Fruit fly (Drosophila melanogaster) whole organism, embryonic: ENCODE data around the gene Liprin-alpha.

Source experiments
- ATbp ChIP-seq: fragments of 200-800 bp; sonication (Bioruptor generic); optimal IDR thresholded peaks from 2 replicates; lab custom pipeline; 2017; ENCODE audit warnings: missing biosample characterization, mild to moderate bottlenecking, missing genetic modification characterization, missing genetic modification reagents
- Awh ChIP-seq: fragments of 200-800 bp; sonication (Bioruptor generic); IDR thresholded peaks from 2 replicates; pipeline ENCODE4, ENCODE4 v1.3.6; 2022; ENCODE audit warnings: missing biosample characterization, missing genetic modification characterization
- CG10959 ChIP-seq: fragments of 200-800 bp; sonication (Bioruptor generic); IDR thresholded peaks from 2 replicates; pipeline ENCODE4 v1.3.6; 2022; ENCODE audit warnings: missing biosample characterization, missing genetic modification characterization
- CG11723 ChIP-seq: fragments of 200-800 bp; sonication (Bioruptor generic); optimal IDR thresholded peaks from 2 replicates; lab custom pipeline; 2017; ENCODE audit warnings: missing biosample characterization, mild to moderate bottlenecking, missing genetic modification characterization
- CG12104 ChIP-seq: fragments of 200-800 bp; sonication (Bioruptor generic); optimal IDR thresholded peaks from 3 replicates; lab custom pipeline; 2016; ENCODE audit warnings: missing biosample characterization, missing genetic modification characterization
- CG13624 ChIP-seq: fragments of 200-800 bp; sonication (Bioruptor generic); optimal IDR thresholded peaks from 2 replicates; lab custom pipeline; 2016; ENCODE audit warnings: missing biosample characterization, missing genetic modification characterization
- CG15073 ChIP-seq: fragments of 200-800 bp; sonication (Bioruptor generic); optimal IDR thresholded peaks from 2 replicates; lab custom pipeline; 2016; ENCODE audit warnings: missing biosample characterization, missing genetic modification characterization
- CG15514 ChIP-seq: fragments of 200-800 bp; sonication (Bioruptor generic); optimal IDR thresholded peaks from 3 replicates; lab custom pipeline; 2017; ENCODE audit warnings: missing biosample characterization, missing genetic modification characterization, mild to moderate bottlenecking, moderate library complexity, missing genetic modification reagents
- CG17385 ChIP-seq: fragments of 200-800 bp; sonication (Bioruptor generic); optimal IDR thresholded peaks from 3 replicates; lab custom pipeline; 2018; ENCODE audit warnings: missing biosample characterization, mild to moderate bottlenecking, missing genetic modification characterization
- CG18011 ChIP-seq: fragments of 200-800 bp; sonication (Bioruptor generic); optimal IDR thresholded peaks from 2 replicates; lab custom pipeline; 2017; ENCODE audit warnings: missing biosample characterization, missing genetic modification characterization, mild to moderate bottlenecking, moderate library complexity, missing genotype
- CG2116 ChIP-seq: fragments of 200-800 bp; sonication (Bioruptor generic); optimal IDR thresholded peaks from 3 replicates; lab custom pipeline; 2018; ENCODE audit warnings: missing biosample characterization, mild to moderate bottlenecking, missing genetic modification characterization
- CG3065 ChIP-seq: fragments of 200-800 bp; sonication (Bioruptor generic); optimal IDR thresholded peaks from 2 replicates; lab custom pipeline; 2016; ENCODE audit warnings: missing biosample characterization, missing genetic modification characterization
- CG31365 ChIP-seq: fragments of 200-800 bp; sonication (Bioruptor generic); optimal IDR thresholded peaks from 2 replicates; lab custom pipeline; 2018; ENCODE audit warnings: missing biosample characterization, mild to moderate bottlenecking, missing genetic modification characterization
- CG32772 ChIP-seq: fragments of 200-800 bp; sonication (Bioruptor generic); IDR thresholded peaks from 2 replicates; pipeline ENCODE4 v1.3.6; 2022; ENCODE audit warnings: missing biosample characterization, missing genetic modification characterization
- CG3838 ChIP-seq: fragments of 200-800 bp; sonication (Bioruptor generic); optimal IDR thresholded peaks from 3 replicates; lab custom pipeline; 2016; ENCODE audit warnings: missing biosample characterization, missing genetic modification characterization
- CG6272 ChIP-seq: fragments of 200-800 bp; sonication (Bioruptor generic); IDR thresholded peaks from 2 replicates; pipeline ENCODE4 v1.3.6; 2022; ENCODE audit warnings: missing biosample characterization, missing genetic modification characterization
- CG6683 ChIP-seq: fragments of 200-800 bp; sonication (Bioruptor generic); optimal IDR thresholded peaks from 2 replicates; lab custom pipeline; 2017; ENCODE audit warnings: missing biosample characterization, mild to moderate bottlenecking, missing genetic modification characterization, missing genetic modification reagents
- CG6765 ChIP-seq: fragments of 200-800 bp; sonication (Bioruptor generic); optimal IDR thresholded peaks from 3 replicates; lab custom pipeline; 2017; ENCODE audit warnings: missing biosample characterization, mild to moderate bottlenecking, missing genetic modification characterization
- Dbx ChIP-seq: fragments of 200-800 bp; sonication (Bioruptor generic); IDR thresholded peaks from 3 replicates; pipeline ENCODE4 v1.3.6; 2022; ENCODE audit warnings: missing biosample characterization, missing genetic modification characterization
- Fer1 ChIP-seq: fragments of 200-800 bp; sonication (Bioruptor generic); optimal IDR thresholded peaks from 2 replicates; lab custom pipeline; 2017; ENCODE audit warnings: missing biosample characterization, mild to moderate bottlenecking, missing genetic modification characterization
- Hmr ChIP-seq: fragments of 200-800 bp; sonication (Bioruptor generic); optimal IDR thresholded peaks from 3 replicates; lab custom pipeline; 2017; ENCODE audit warnings: mild to moderate bottlenecking, missing biosample characterization, missing genetic modification reagents, missing genetic modification characterization
- MBD-R2 ChIP-seq: fragments of 200-800 bp; sonication (Bioruptor generic); IDR thresholded peaks from 2 replicates; pipeline ENCODE4 v1.3.6; 2022; ENCODE audit warnings: missing biosample characterization, missing genetic modification characterization
- Oli ChIP-seq: fragments of 200-800 bp; sonication (Bioruptor generic); optimal IDR thresholded peaks from 2 replicates; lab custom pipeline; 2018; ENCODE audit warnings: missing biosample characterization, mild to moderate bottlenecking, missing genetic modification characterization, moderate library complexity
- Pdp1 ChIP-seq, 2 experiments: fragments of 200-800 bp; sonication (Bioruptor generic); optimal IDR thresholded peaks; 3 replicates each; lab custom pipeline; 2016; ENCODE audit warnings: missing biosample characterization in 2 of 2, missing genetic modification characterization in 2 of 2, mild to moderate bottlenecking in 1 of 2, moderate library complexity in 1 of 2
- Rx ChIP-seq: fragments of 200-800 bp; sonication (Bioruptor generic); IDR thresholded peaks from 2 replicates; pipeline ENCODE4 v1.3.6; 2022; ENCODE audit warnings: missing biosample characterization, missing genetic modification characterization
- Trl ChIP-seq, 3 experiments: fragments of >200 bp in 2 of 3; fragments of 200-800 bp in 1 of 3; sonication (Bioruptor generic) in 1 of 3; optimal IDR thresholded peaks; 2 replicates in 1 of 3; 3 replicates in 2 of 3; lab custom pipeline; 2016 to 2017; ENCODE audit warnings: missing biosample characterization in 1 of 3, missing genetic modification characterization in 1 of 3
- ap ChIP-seq: fragments of 200-800 bp; sonication (Bioruptor generic); IDR thresholded peaks from 2 replicates; pipeline ENCODE4 v1.3.6; 2022; ENCODE audit warnings: missing biosample characterization, missing genetic modification characterization
- ase ChIP-seq: fragments of 200-800 bp; sonication (Bioruptor generic); IDR thresholded peaks from 3 replicates; pipeline ENCODE4 v1.3.6; 2022; ENCODE audit warnings: missing biosample characterization, missing genetic modification characterization
- chm ChIP-seq: fragments of 200-800 bp; sonication (Bioruptor generic); IDR thresholded peaks from 2 replicates; pipeline ENCODE4 v1.3.6; 2022; ENCODE audit warnings: missing biosample characterization, missing genetic modification characterization
- dmrt11E ChIP-seq: fragments of 200-800 bp; sonication (Bioruptor generic); optimal IDR thresholded peaks from 3 replicates; lab custom pipeline; 2018; ENCODE audit warnings: missing biosample characterization, mild to moderate bottlenecking, missing genetic modification characterization, moderate library complexity
- en ChIP-seq: fragments of 200-800 bp; sonication (Bioruptor generic); optimal IDR thresholded peaks from 2 replicates; lab custom pipeline; 2016; ENCODE audit warnings: missing biosample characterization, missing genetic modification characterization
- gcm ChIP-seq: fragments of 200-800 bp; sonication (Bioruptor generic); optimal IDR thresholded peaks from 2 replicates; lab custom pipeline; 2019; ENCODE audit warnings: missing biosample characterization, mild to moderate bottlenecking, missing genetic modification characterization, moderate library complexity
- gsb ChIP-seq: fragments of 200-800 bp; sonication (Bioruptor generic); IDR thresholded peaks from 2 replicates; pipeline ENCODE4 v1.3.6; 2022; ENCODE audit warnings: missing biosample characterization, missing genetic modification characterization
- hth ChIP-seq: fragments of >200 bp; optimal IDR thresholded peaks from 2 replicates; lab custom pipeline; 2017; ENCODE audit warnings: inconsistent platforms
- lola ChIP-seq, 3 experiments: fragments of >200 bp in 2 of 3; fragments of 200-800 bp in 1 of 3; sonication (Bioruptor generic) in 1 of 3; optimal IDR thresholded peaks; 2 replicates each; lab custom pipeline; 2017 to 2019; ENCODE audit warnings: missing biosample characterization in 3 of 3, missing genetic modification characterization in 3 of 3, mild to moderate bottlenecking in 1 of 3, moderate library complexity in 1 of 3
- maf-S ChIP-seq: fragments of 200-800 bp; sonication (Bioruptor generic); optimal IDR thresholded peaks from 2 replicates; lab custom pipeline; 2016; ENCODE audit warnings: missing biosample characterization, missing genetic modification characterization
- nau ChIP-seq: fragments of 200-800 bp; sonication (Bioruptor generic); optimal IDR thresholded peaks from 3 replicates; lab custom pipeline; 2017; ENCODE audit warnings: missing biosample characterization, mild to moderate bottlenecking, missing genetic modification characterization, missing genetic modification reagents
- nerfin-1 ChIP-seq: fragments of 200-800 bp; sonication (Bioruptor generic); optimal IDR thresholded peaks from 3 replicates; lab custom pipeline; 2019; ENCODE audit warnings: missing biosample characterization, mild to moderate bottlenecking, missing genetic modification characterization, moderate library complexity
- peb ChIP-seq: fragments of 200-800 bp; sonication (Bioruptor generic); IDR thresholded peaks from 2 replicates; pipeline ENCODE4 v1.3.6; 2022; ENCODE audit warnings: missing biosample characterization, missing genetic modification characterization
- phol ChIP-seq: fragments of 200-800 bp; sonication (Bioruptor generic); optimal IDR thresholded peaks from 3 replicates; lab custom pipeline; 2018; ENCODE audit warnings: missing biosample characterization, mild to moderate bottlenecking, missing genetic modification characterization, moderate library complexity
- psq ChIP-seq: fragments of 200-800 bp; sonication (Bioruptor generic); optimal IDR thresholded peaks from 2 replicates; lab custom pipeline; 2017; ENCODE audit warnings: missing biosample characterization, missing genetic modification characterization
- schlank ChIP-seq: fragments of 200-800 bp; sonication (Bioruptor generic); optimal IDR thresholded peaks from 2 replicates; lab custom pipeline; 2018; ENCODE audit warnings: missing biosample characterization, mild to moderate bottlenecking, missing genetic modification characterization
- sens-2 ChIP-seq: fragments of 200-800 bp; sonication (Bioruptor generic); IDR thresholded peaks from 2 replicates; pipeline ENCODE4 v1.3.6; 2022; ENCODE audit warnings: missing biosample characterization, missing genetic modification characterization
- sr ChIP-seq: fragments of 200-800 bp; sonication (Bioruptor generic); IDR thresholded peaks from 3 replicates; pipeline ENCODE4 v1.3.6; 2022; ENCODE audit warnings: missing biosample characterization, missing genetic modification characterization
- ssp ChIP-seq: fragments of 200-800 bp; sonication (Bioruptor generic); IDR thresholded peaks from 2 replicates; pipeline ENCODE4 v1.3.6; 2022; ENCODE audit warnings: missing biosample characterization, missing genetic modification characterization
- sug ChIP-seq: fragments of 200-800 bp; optimal IDR thresholded peaks from 2 replicates; lab custom pipeline; 2019; ENCODE audit warnings: missing biosample characterization, mild to moderate bottlenecking, missing genetic modification characterization, moderate library complexity
- tna ChIP-seq: fragments of 200-800 bp; sonication (Bioruptor generic); IDR thresholded peaks from 2 replicates; pipeline ENCODE4 v1.3.6; 2022; ENCODE audit warnings: missing biosample characterization, missing genetic modification characterization; ENCODE audit not compliant: partially characterized antibody
- zfh2 ChIP-seq: fragments of 200-800 bp; sonication (Bioruptor generic); optimal IDR thresholded peaks from 2 replicates; lab custom pipeline; 2016; ENCODE audit warnings: missing biosample characterization, missing genetic modification characterization

Liprin-alpha gene

DNA sequence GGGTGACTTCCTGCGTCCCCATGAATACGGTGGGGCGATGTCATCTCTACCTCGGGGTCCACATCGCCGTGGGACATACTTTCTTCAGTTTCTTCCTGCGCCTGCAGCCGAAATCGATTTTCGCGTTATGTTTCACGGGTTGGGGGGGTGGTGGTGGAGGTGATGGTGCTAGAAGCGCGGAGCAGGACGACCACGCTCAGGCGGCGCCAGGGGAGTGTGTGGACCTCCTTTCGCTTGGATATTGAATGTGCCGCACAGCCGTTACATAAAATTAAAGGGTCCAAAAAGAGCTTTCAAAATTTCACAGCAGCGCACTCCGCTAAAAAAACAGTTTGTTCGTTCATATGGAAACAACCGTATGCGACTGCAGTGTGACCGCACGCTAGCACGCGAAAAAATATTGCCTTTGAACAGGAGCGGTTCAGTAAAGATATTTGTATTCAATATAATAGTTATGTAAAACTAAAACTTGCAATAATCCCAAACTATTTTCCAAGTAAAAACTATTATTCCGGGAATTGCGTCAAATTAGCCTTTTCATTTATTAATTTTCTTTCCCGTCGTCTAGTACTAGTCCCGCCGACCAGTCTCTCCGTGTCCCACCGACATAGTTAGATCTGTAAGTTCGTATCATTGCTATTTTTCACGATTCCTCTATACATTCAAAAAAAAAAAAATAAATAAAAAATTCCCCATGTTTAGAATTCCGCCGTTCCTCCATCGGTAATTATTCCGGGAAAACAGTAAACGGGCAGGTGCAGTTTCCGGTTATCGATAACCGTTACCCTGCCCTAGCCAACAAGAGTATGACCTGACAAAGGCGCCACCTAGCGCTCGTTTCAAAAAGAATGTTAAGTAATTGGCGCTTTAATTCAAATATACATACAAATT is 39.5 kb upstream of the Liprin-alpha start, which contains the start of gene Nhe3 (continued):
- TF ChIP-seq ATbp (GFP tag; lab: Kevin White, UChicago) (peak; percentile 74), gcm (peak; percentile 63), CG10959 (peak; percentile 68), CG6683 (peak; percentile 18), ase (GFP tag; lab: Robert Waterston, UW) (peak; percentile 69; the same call in 1 of the 3 replicates), CG15073 (GFP tag; lab: Kevin White, UChicago) (no peak), hth (no peak), tna (GFP tag; lab: Robert Waterston, UW) (no peak), Awh (GFP tag; lab: Robert Waterston, UW) (peak; percentile 76), CG12104 (GFP tag; lab: Kevin White, UChicago) (peak; percentile 73), schlank (tag; lab: Kevin White, UChicago) (peak; percentile 43), CG17385 (peak; percentile 71), sr (GFP tag; lab: Robert Waterston, UW) (0 out of 3 replicates have a peak, but pooled peaks have one; percentile 15), CG3838 (GFP tag; lab: Kevin White, UChicago) (peak; percentile 45), Fer1 (GFP tag; lab: Kevin White, UChicago) (peak; percentile 78), phol (peak; percentile 81), zfh2 (GFP tag; lab: Kevin White, UChicago) (peak; percentile 84), chm (0 out of 2 replicates have a peak, but pooled peaks have one; percentile 74), Pdp1 (GFP tag; optimal IDR thresholded peaks at IDR 0.05; lab: Kevin White, UChicago) (peak; percentile 85 to 96), CG11723 (GFP tag; lab: Kevin White, UChicago) (peak; percentile 75), ap (peak; percentile 70), dmrt11E (peak; percentile 77), CG32772 (GFP tag; lab: Robert Waterston, UW) (peak; percentile 84), en (GFP tag; lab: Kevin White, UChicago) (no peak), psq (GFP tag; lab: Kevin White, UChicago) (peak; percentile 39), gsb (GFP tag; lab: Robert Waterston, UW) (peak; percentile 60), Rx (GFP tag; lab: Robert Waterston, UW) (peak; percentile 80), Oli (tag; lab: Kevin White, UChicago) (peak; percentile 77), lola (GFP tag; optimal IDR thresholded peaks at IDR 0.05; lab: Kevin White, UChicago) (peak in 1 of 3 experiments; percentile 70), CG6765 (GFP tag; lab: Kevin White, UChicago) (peak; percentile 60), CG18011 (GFP tag; lab: Kevin White, UChicago) (peak; percentile 54), CG31365 (no peak), maf-S (GFP tag; lab: Kevin White, UChicago) (peak; percentile 59), ssp (GFP tag; lab: Robert Waterston, UW) (peak; percentile 66), nau (GFP tag; lab: Kevin White, UChicago) (peak; percentile 58), nerfin-1 (tag; lab: Kevin White, UChicago) (peak; percentile 60), Dbx (GFP tag; lab: Robert Waterston, UW) (peak; percentile 89), CG13624 (GFP tag; lab: Kevin White, UChicago) (peak; percentile 80), CG6272 (GFP tag; lab: Robert Waterston, UW) (peak; percentile 83), CG3065 (peak; percentile 59), sug (tag; lab: Kevin White, UChicago) (peak; percentile 78), CG15514 (GFP tag; lab: Kevin White, UChicago) (peak; percentile 76), sens-2 (GFP tag; lab: Robert Waterston, UW) (peak; percentile 60; the same call in 1 of the 2 replicates), CG2116 (GFP tag; lab: Kevin White, UChicago) (peak; percentile 76), Trl (optimal IDR thresholded peaks at IDR 0.05; lab: Kevin White, UChicago) (no peak), Trl (GFP tag; optimal IDR thresholded peaks at IDR 0.05; lab: Kevin White, UChicago) (peak; percentile 75), MBD-R2 (GFP tag; lab: Robert Waterston, UW) (peak; percentile 77), peb (GFP tag; lab: Robert Waterston, UW) (peak; percentile 32; the same call in 1 of the 2 replicates), Hmr (GFP tag; lab: Kevin White, UChicago) (peak; percentile 53)
